Fruit fly (Drosophila melanogaster): ENCODE data around the gene mRpL20.

Gene mRpL20

DNA sequence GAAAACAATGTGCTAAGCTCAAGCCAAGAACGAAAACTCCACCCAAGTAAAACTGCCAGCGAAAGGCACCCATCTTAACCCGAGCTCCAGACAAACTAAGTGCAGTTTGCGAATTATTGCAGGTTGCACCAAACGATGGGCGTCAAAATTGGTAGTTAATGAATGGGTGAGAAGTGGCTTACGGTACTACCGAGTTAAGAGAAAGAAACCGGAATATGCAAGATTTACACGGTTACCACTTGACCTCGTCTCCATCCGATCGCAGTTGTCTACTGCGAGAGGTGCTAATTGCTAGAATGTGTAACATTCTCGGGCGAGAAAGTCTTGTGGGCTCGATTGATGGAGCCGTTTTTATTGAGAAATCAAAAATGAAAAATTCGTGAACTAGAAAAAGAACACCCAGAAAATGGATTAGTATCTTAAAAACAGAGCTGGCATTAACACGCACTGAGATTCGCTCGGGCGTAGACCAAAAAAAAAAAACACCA, 43.7 kb upstream of the mRpL20 start, which contains the start of the genes CG14115 and CG34428:
Gene CG14115 (minus strand): TSS at position 101 of the 488 bp plus-strand sequence.
Gene CG34428 (plus strand): TSS at position 438 of the 488 bp plus-strand sequence.
- no peak for TF ChIP-seq CG1620 (GFP tag; optimal IDR thresholded peaks at IDR 0.05)
- TF ChIP-seq tj (GFP tag; optimal IDR thresholded peaks at IDR 0.05) = no peak
- no peak for TF ChIP-seq bab1 (GFP tag; optimal IDR thresholded peaks at IDR 0.05)
- TF ChIP-seq CG11617 (GFP tag; optimal IDR thresholded peaks at IDR 0.05) = no peak
- TF ChIP-seq cnc (optimal IDR thresholded peaks at IDR 0.05) = no peak
- no peak for TF ChIP-seq CG14711 (tag; optimal IDR thresholded peaks at IDR 0.05)
- no peak for TF ChIP-seq toe (GFP tag; optimal IDR thresholded peaks at IDR 0.05)
- TF ChIP-seq Clk (GFP tag; optimal IDR thresholded peaks at IDR 0.05) = no peak

DNA sequence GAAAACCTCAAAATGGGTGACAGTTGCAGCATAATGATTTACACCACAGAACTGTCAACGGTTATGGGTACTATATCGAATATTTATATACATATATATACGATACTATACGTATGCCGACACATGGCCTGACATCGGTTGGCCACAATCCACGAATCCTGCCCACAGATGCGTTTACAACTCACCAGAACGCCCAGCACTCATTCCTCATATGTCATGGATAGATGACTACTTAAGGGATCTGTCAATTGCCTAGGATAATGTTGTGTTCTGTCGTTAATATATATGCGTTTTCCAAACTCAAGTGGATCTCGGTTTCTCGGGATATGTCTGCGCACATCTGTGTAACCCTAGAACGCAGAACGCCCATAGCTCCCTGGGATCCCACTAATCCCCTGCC, 40.8 kb upstream of the mRpL20 start:
- TF ChIP-seq cic (GFP tag; optimal IDR thresholded peaks at IDR 0.05) (no peak), CG11617 (GFP tag; optimal IDR thresholded peaks at IDR 0.05) (no peak), CG5204 (GFP tag; optimal IDR thresholded peaks at IDR 0.05) (no peak), Crg-1 (GFP tag; optimal IDR thresholded peaks at IDR 0.05) (no peak), CG1620 (GFP tag; optimal IDR thresholded peaks at IDR 0.05) (no peak), ovo (GFP tag; optimal IDR thresholded peaks at IDR 0.05) (no peak), toe (GFP tag; optimal IDR thresholded peaks at IDR 0.05) (no peak), tj (GFP tag; optimal IDR thresholded peaks at IDR 0.05) (no peak)

DNA sequence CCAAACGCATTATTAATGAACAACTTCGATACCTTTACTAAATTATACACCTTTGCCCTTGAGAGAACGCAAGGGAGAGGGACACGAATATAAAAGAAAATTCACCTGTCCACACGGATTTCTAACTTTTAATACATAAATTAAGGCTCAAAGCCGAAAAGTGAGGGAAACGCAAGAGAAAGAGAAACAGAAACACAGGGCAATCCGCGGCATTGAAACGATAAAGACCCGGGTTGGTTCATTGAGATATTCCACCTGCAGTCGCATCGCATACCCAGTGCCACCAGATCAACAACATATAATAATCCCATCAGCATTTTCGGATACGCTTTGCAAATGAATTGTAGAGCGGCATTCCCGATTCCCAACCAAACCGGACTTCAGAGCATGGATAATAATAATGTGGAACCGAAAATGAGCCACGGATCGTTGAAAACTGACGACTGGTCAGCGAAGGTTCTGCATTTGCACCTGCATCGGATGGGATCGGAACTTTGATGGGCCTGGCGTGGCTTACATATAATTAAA, 33.1 kb upstream of the mRpL20 start:
- TF ChIP-seq bab1 (GFP tag; optimal IDR thresholded peaks at IDR 0.05) (no peak), ovo (GFP tag; optimal IDR thresholded peaks at IDR 0.05) (no peak), CG7045 (GFP tag; optimal IDR thresholded peaks at IDR 0.05) (no peak), CG33017 (tag; optimal IDR thresholded peaks at IDR 0.05) (no peak), toe (GFP tag; optimal IDR thresholded peaks at IDR 0.05) (no peak), cic (GFP tag; optimal IDR thresholded peaks at IDR 0.05) (no peak), CG5204 (GFP tag; optimal IDR thresholded peaks at IDR 0.05) (no peak), Clk (GFP tag; optimal IDR thresholded peaks at IDR 0.05) (no peak), CG1620 (GFP tag; optimal IDR thresholded peaks at IDR 0.05) (no peak), CG11617 (GFP tag; optimal IDR thresholded peaks at IDR 0.05) (no peak), CG14711 (tag; optimal IDR thresholded peaks at IDR 0.05) (no peak), pad (GFP tag; optimal IDR thresholded peaks at IDR 0.05) (no peak), kay (GFP tag; ENCODE audit: borderline replicate concordance) (no peak), cnc (optimal IDR thresholded peaks at IDR 0.05) (no peak), CG12768 (GFP tag; optimal IDR thresholded peaks at IDR 0.05) (no peak), CG7101 (tag; optimal IDR thresholded peaks at IDR 0.05) (no peak), Mnt (GFP tag; optimal IDR thresholded peaks at IDR 0.05) (no peak), Crg-1 (GFP tag; optimal IDR thresholded peaks at IDR 0.05) (no peak), Hr96 (GFP tag; optimal IDR thresholded peaks at IDR 0.05) (no peak), tj (GFP tag; optimal IDR thresholded peaks at IDR 0.05) (no peak)

DNA sequence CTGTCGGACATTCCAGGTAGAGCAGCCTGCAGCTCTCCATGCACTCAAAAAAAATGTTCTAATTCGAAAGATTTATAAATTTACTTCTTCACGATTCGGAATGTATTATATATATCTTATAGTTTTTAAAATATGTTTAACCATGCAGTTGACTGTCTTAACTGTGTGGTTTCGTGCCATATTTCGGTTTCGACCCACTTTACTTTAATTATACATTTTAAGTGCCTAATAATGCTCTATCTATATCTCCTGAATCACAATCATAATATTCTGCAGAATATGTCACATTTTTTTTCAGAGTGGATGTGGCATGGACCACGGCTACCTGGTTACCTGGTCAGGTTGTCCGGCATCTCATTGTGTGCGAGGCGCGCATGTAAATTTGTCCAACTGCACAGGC, 32.0 kb upstream of the mRpL20 start:
- TF ChIP-seq CG1620 (GFP tag; optimal IDR thresholded peaks at IDR 0.05) (no peak), kay (GFP tag; ENCODE audit: borderline replicate concordance) (no peak), pad (GFP tag; optimal IDR thresholded peaks at IDR 0.05) (no peak), tj (GFP tag; optimal IDR thresholded peaks at IDR 0.05) (no peak)

DNA sequence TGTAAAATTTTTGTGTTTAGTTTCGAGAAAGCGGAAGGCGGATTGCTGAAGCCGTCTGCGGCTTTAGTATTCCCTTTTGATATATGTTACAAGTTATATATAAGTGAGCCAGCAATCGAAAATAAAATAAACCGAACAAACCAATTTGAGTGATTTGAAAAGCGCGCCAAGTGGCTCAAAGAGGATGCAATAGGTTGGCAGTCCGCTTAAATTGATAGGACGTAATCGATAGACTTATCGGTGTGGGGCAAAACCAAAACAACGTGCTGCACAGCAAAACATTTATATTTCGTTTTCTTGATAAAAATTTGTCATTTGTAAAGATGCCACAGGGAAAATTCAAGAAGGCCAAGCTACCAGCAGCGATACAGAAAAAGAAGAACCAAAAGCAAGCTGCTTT, 29.1 kb upstream of the mRpL20 start, which contains the start of gene CG11279:
Gene CG11279 (plus strand): TSS at position 220 of the 400 bp plus-strand sequence.
- TF ChIP-seq CG1620 (GFP tag; optimal IDR thresholded peaks at IDR 0.05) (no peak), CG7045 (GFP tag; optimal IDR thresholded peaks at IDR 0.05) (no peak), cic (GFP tag; optimal IDR thresholded peaks at IDR 0.05) (no peak), CG33017 (tag; optimal IDR thresholded peaks at IDR 0.05) (no peak), tj (GFP tag; optimal IDR thresholded peaks at IDR 0.05) (no peak), ovo (GFP tag; optimal IDR thresholded peaks at IDR 0.05) (no peak), bab1 (GFP tag; optimal IDR thresholded peaks at IDR 0.05) (peak; percentile 36), cnc (optimal IDR thresholded peaks at IDR 0.05) (no peak), Mnt (GFP tag; optimal IDR thresholded peaks at IDR 0.05) (peak; percentile 26), toe (GFP tag; optimal IDR thresholded peaks at IDR 0.05) (no peak), CG5204 (GFP tag; optimal IDR thresholded peaks at IDR 0.05) (no peak), pad (GFP tag; optimal IDR thresholded peaks at IDR 0.05) (no peak), Hr96 (GFP tag; optimal IDR thresholded peaks at IDR 0.05) (no peak)

DNA sequence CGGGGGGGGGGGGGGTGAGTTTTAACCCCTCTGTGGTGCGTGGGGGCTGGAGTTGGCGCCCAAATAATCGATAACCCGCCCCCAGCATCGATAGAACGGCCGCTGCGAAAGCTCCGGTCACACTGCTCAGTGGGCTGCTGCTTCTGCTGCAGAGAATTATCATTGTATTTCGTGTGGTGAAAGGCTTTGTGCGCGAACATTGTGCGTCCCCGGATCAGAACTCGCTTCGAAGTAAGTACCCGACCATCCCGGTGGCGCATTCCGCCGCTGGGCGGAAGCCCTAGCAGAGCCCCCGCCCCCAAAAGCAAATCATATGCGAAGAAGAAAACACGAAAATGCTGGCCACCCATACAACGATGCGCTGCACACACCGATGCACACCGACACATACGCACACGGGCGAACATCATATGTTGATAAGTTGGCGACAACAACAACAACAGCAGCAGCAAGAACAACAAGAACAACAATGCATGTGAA, 26.7 kb upstream of the mRpL20 start, which contains the start of gene Syx13:
Gene Syx13 (plus strand): TSS at position 100 of the 480 bp plus-strand sequence.
- TF ChIP-seq CG5204 (GFP tag; optimal IDR thresholded peaks at IDR 0.05) = no peak
- peak; percentile 3 for TF ChIP-seq CG12768 (GFP tag; optimal IDR thresholded peaks at IDR 0.05)
- TF ChIP-seq Mnt (GFP tag; optimal IDR thresholded peaks at IDR 0.05) = peak; percentile 73
- TF ChIP-seq CG1620 (GFP tag; optimal IDR thresholded peaks at IDR 0.05) = peak; percentile 4
- no peak for TF ChIP-seq cnc (optimal IDR thresholded peaks at IDR 0.05)
- no peak for TF ChIP-seq ovo (GFP tag; optimal IDR thresholded peaks at IDR 0.05)
- peak; percentile 6 for TF ChIP-seq tj (GFP tag; optimal IDR thresholded peaks at IDR 0.05)
- no peak for TF ChIP-seq CG33017 (tag; optimal IDR thresholded peaks at IDR 0.05)
- no peak for TF ChIP-seq CG7045 (GFP tag; optimal IDR thresholded peaks at IDR 0.05)
- peak; percentile 62 for TF ChIP-seq CG11617 (GFP tag; optimal IDR thresholded peaks at IDR 0.05)
- TF ChIP-seq Clk (GFP tag; optimal IDR thresholded peaks at IDR 0.05) = no peak
- no peak for TF ChIP-seq Hr96 (GFP tag; optimal IDR thresholded peaks at IDR 0.05)
- no peak for TF ChIP-seq kay (GFP tag; ENCODE audit: borderline replicate concordance)
- peak; percentile 51 for TF ChIP-seq bab1 (GFP tag; optimal IDR thresholded peaks at IDR 0.05)
- no peak for TF ChIP-seq CG7101 (tag; optimal IDR thresholded peaks at IDR 0.05)
- peak; percentile 49 for TF ChIP-seq pad (GFP tag; optimal IDR thresholded peaks at IDR 0.05)
- peak; percentile 61 for TF ChIP-seq cic (GFP tag; optimal IDR thresholded peaks at IDR 0.05)
- no peak for TF ChIP-seq toe (GFP tag; optimal IDR thresholded peaks at IDR 0.05)
- no peak for TF ChIP-seq Crg-1 (GFP tag; optimal IDR thresholded peaks at IDR 0.05)
- TF ChIP-seq CG14711 (tag; optimal IDR thresholded peaks at IDR 0.05) = peak; percentile 22

All from whole organism, adult.